Worm (Caenorhabditis elegans): ENCODE results near the gene let-756.

let-756 gene

DNA sequence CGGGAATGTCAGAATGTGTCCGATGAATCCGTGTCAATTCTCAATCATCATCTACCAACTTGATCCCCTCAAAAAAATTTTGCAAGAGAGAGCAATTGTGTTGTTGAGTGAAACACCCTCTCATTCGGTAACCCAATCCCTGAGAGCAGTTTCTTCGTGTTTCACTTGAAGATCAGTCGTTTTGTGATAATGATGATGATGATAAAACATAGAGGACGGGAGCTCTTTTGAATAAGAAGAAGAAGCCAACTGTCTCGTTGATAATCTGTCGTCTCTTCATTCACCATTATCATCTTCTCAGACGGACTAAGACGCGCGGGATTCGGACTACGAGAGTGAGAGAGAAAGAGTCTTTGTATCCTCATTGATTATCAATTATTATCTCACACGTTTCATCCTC is 1.8 kb upstream of the let-756 start (continued):
- no peak for TF ChIP-seq ceh-90 (tag; optimal IDR thresholded peaks at IDR 0.05)
- no peak for TF ChIP-seq unc-86 (tag; optimal IDR thresholded peaks at IDR 0.05)
- no peak for TF ChIP-seq hlh-17 (GFP tag; optimal IDR thresholded peaks at IDR 0.05; ENCODE audit: borderline replicate concordance)
- no peak for TF ChIP-seq nhr-11 (tag; optimal IDR thresholded peaks at IDR 0.05)
- TF ChIP-seq nhr-77 (tag; optimal IDR thresholded peaks at IDR 0.05) = no peak
- TF ChIP-seq lsy-2 (tag; optimal IDR thresholded peaks at IDR 0.05) = peak; percentile 43 to 57
- no peak for TF ChIP-seq efl-3 (GFP tag; optimal IDR thresholded peaks at IDR 0.05)
- TF ChIP-seq tbx-2 (tag; optimal IDR thresholded peaks at IDR 0.05) = no peak
- no peak for TF ChIP-seq C04F5.9 (tag; optimal IDR thresholded peaks at IDR 0.05)
- TF ChIP-seq efl-1 (optimal IDR thresholded peaks at IDR 0.05) = no peak
- no peak for TF ChIP-seq efl-1 (GFP tag; optimal IDR thresholded peaks at IDR 0.05 in 1 of 2)
- TF ChIP-seq pag-3 (tag; optimal IDR thresholded peaks at IDR 0.05; ENCODE audit: borderline replicate concordance, insufficient read depth) = no peak
- no peak for TF ChIP-seq ces-1 (GFP tag; optimal IDR thresholded peaks at IDR 0.05)
- no peak for TF ChIP-seq lin-39 (tag; optimal IDR thresholded peaks at IDR 0.05)
- TF ChIP-seq unc-130 (tag; optimal IDR thresholded peaks at IDR 0.05) = no peak
- TF ChIP-seq pqm-1 (tag; optimal IDR thresholded peaks at IDR 0.05) = no peak
- no peak for TF ChIP-seq ceh-88 (GFP tag; IDR thresholded peaks at IDR 0.05)
- TF ChIP-seq zag-1 (tag; optimal IDR thresholded peaks at IDR 0.05) = no peak
- no peak for TF ChIP-seq elt-3 (tag; optimal IDR thresholded peaks at IDR 0.05)
- no peak for TF ChIP-seq nhr-28 (tag; optimal IDR thresholded peaks at IDR 0.05)
- TF ChIP-seq ama-1 (optimal IDR thresholded peaks at IDR 0.05) = no peak
- TF ChIP-seq ets-5 (GFP tag; IDR thresholded peaks at IDR 0.05) = no peak
- TF ChIP-seq sox-4 (tag; optimal IDR thresholded peaks at IDR 0.05) = no peak
- TF ChIP-seq elt-2 (tag; optimal IDR thresholded peaks at IDR 0.05) = no peak
- no peak for TF ChIP-seq egl-27 (tag; optimal IDR thresholded peaks at IDR 0.05)
- TF ChIP-seq mef-2 (tag; optimal IDR thresholded peaks at IDR 0.05) = no peak
- TF ChIP-seq nhr-84 (tag; optimal IDR thresholded peaks at IDR 0.05) = no peak
- peak; percentile 10 for TF ChIP-seq mep-1 (tag; optimal IDR thresholded peaks at IDR 0.05)
- TF ChIP-seq nhr-85 (tag) = no peak
- no peak for TF ChIP-seq nhr-76 (tag; optimal IDR thresholded peaks at IDR 0.05)
- no peak for TF ChIP-seq jun-1 (tag; optimal IDR thresholded peaks at IDR 0.05)
- TF ChIP-seq aly-2 (tag; optimal IDR thresholded peaks at IDR 0.05) = no peak
- no peak for TF ChIP-seq alr-1 (tag; optimal IDR thresholded peaks at IDR 0.05; ENCODE audit: borderline replicate concordance)
- TF ChIP-seq nhr-71 (tag; optimal IDR thresholded peaks at IDR 0.05) = peak; percentile 80
- no peak for TF ChIP-seq fkh-10 (GFP tag; optimal IDR thresholded peaks at IDR 0.05)
- no peak for TF ChIP-seq fkh-8 (tag; optimal IDR thresholded peaks at IDR 0.05)
- TF ChIP-seq nhr-237 (tag; optimal IDR thresholded peaks at IDR 0.05) = no peak
- peak; percentile 63 for TF ChIP-seq snu-23 (GFP tag; optimal IDR thresholded peaks at IDR 0.05)
- no peak for TF ChIP-seq nhr-12 (tag; optimal IDR thresholded peaks at IDR 0.05)
- peak; percentile 39 for TF ChIP-seq nhr-19 (GFP tag; conservative IDR thresholded peaks at IDR 0.05)
- no peak for TF ChIP-seq unc-98 (GFP tag; IDR thresholded peaks at IDR 0.05)
- peak; percentile 4 for TF ChIP-seq C16A3.4 (tag; optimal IDR thresholded peaks at IDR 0.05)
- no peak for TF ChIP-seq xbp-1 (tag; optimal IDR thresholded peaks at IDR 0.05)
- TF ChIP-seq nhr-20 (tag; optimal IDR thresholded peaks at IDR 0.05) = peak; percentile 30
- TF ChIP-seq sup-37 (GFP tag; optimal IDR thresholded peaks at IDR 0.05) = no peak
- TF ChIP-seq Y116A8C.19 (tag; optimal IDR thresholded peaks at IDR 0.05; ENCODE audit: borderline replicate concordance) = no peak
- no peak for TF ChIP-seq dpl-1 (GFP tag; optimal IDR thresholded peaks at IDR 0.05)
- TF ChIP-seq vab-15 (tag; optimal IDR thresholded peaks at IDR 0.05) = no peak
- no peak for TF ChIP-seq unc-30 (tag; optimal IDR thresholded peaks at IDR 0.05)
- no peak for TF ChIP-seq tlp-1 (tag; optimal IDR thresholded peaks at IDR 0.05)
- TF ChIP-seq snpc-4 (tag; optimal IDR thresholded peaks at IDR 0.05) = no peak

Data from whole organism, L1 larva.